Fruit fly (Drosophila melanogaster): ENCODE data around the gene Nup205.

Nup205 gene

DNA sequence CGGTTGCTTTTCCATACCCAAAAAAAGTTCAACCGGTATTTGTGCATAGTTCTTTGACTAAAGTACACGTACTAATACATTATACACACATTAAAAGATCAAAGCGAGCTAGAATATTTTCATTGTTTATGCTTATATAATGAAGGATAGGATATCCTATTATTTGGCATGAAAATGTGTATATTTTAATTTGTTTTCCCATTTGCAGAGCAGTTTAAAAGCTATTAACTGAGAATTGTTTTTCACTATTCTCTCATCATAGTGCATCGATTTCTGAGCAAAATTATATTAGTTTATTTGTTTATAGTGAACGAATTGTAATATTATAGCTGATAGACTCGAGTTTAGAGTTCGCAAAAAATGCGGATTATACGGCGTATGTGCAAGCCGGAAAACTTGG, 34.5 kb downstream of the Nup205 start:
- no peak for TF ChIP-seq CG18476 (GFP tag; optimal IDR thresholded peaks at IDR 0.05)
- TF ChIP-seq Med (GFP tag), result peak; percentile 1

DNA sequence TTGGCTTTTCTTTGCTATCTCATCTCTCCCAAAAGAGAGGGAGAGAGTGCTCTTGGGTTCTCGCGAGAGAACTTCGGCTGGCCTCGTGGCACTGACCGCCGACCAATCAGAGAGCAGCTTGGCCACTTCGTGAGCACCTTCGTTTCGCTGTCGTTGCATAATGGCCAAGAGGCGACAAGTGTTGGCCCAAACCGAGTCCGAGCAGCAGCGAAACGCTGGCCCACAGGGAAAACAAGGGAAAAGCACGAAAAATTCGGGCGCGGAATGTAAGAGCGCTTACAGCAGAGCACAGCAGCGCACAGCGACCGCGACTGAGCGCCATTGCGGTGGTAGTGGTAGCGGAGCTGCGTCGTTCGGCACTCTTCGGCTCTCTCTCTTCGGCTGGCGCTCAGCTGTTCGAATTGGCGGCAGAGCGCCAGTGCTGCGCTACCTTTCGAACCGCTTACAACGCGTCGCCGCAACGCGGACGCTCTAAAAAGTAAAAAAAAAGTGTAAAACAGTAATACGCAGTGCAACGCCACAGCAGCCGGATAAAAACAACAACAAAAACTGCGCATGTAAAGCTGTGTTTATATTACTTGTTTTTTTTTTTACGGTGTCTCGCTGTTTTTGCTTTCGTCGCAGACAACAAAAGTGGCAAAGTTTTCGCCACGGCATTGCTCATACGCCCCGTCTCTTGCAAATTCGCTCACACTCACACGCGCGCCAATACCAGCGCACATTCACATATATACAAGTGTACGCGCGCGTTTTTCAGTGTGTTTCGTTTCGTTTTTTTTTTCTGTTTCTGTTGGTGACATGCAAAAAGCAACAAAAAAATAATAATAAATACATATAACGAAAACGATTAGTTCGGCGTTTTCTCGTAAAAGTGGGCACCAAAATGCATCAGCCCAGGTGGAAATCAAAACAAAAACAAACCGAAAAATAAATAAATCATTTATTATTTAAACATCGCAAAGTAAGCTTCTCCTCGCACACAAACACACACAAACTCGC, 35.2 kb downstream of the Nup205 start:
- TF ChIP-seq onecut (GFP tag; IDR thresholded peaks at IDR 0.05) (0 out of 2 replicates have a peak, but pooled peaks have one; percentile 24), Adf1 (GFP tag; IDR thresholded peaks at IDR 0.05) (peak; percentile 94), NFAT (GFP tag; IDR thresholded peaks at IDR 0.05) (peak; percentile 34; the same call in 1 of the 2 replicates), chinmo (GFP tag; IDR thresholded peaks at IDR 0.05; ENCODE audit: partially characterized antibody) (peak; percentile 92), ken (GFP tag; IDR thresholded peaks at IDR 0.05) (0 out of 3 replicates have a peak, but pooled peaks have one; percentile 37), sd (tag; optimal IDR thresholded peaks at IDR 0.05) (peak; percentile 94), sqz (GFP tag; optimal IDR thresholded peaks at IDR 0.05) (peak; percentile 59), CG8290 (GFP tag; optimal IDR thresholded peaks at IDR 0.05) (no peak), CG8290 (tag; optimal IDR thresholded peaks at IDR 0.05) (peak in 1 of 2 experiments; percentile 24), sug (tag; optimal IDR thresholded peaks at IDR 0.05) (peak; percentile 9), CG15479 (GFP tag; optimal IDR thresholded peaks at IDR 0.05) (peak; percentile 68), CG7928 (GFP tag; optimal IDR thresholded peaks at IDR 0.05) (no peak), crp (GFP tag; optimal IDR thresholded peaks at IDR 0.05) (peak in 1 of 2 experiments; percentile 73), Nf-YA (GFP tag; IDR thresholded peaks at IDR 0.05) (peak; percentile 51; the same call in 1 of the 2 replicates), Med (GFP tag) (peak; percentile 67), sens (GFP tag) (peak; percentile 67), CG13296 (GFP tag; optimal IDR thresholded peaks at IDR 0.05) (peak; percentile 1), lov (optimal IDR thresholded peaks at IDR 0.05) (no peak), lov (GFP tag; IDR thresholded peaks at IDR 0.05) (peak; percentile 22; the same call in 1 of the 3 replicates), al (GFP tag; IDR thresholded peaks at IDR 0.05) (no peak), Optix (GFP tag; IDR thresholded peaks at IDR 0.05) (no peak), CG9727 (GFP tag; optimal IDR thresholded peaks at IDR 0.05) (peak; percentile 29), CG12769 (tag; optimal IDR thresholded peaks at IDR 0.05) (peak; percentile 91), Sry-β (GFP tag; optimal IDR thresholded peaks at IDR 0.05) (peak; percentile 42), btn (GFP tag; optimal IDR thresholded peaks at IDR 0.05) (no peak), Mrtf (GFP tag; IDR thresholded peaks at IDR 0.05) (no peak), D (optimal IDR thresholded peaks at IDR 0.05) (no peak), D (GFP tag; optimal IDR thresholded peaks at IDR 0.05) (no peak), CG32772 (GFP tag; IDR thresholded peaks at IDR 0.05) (peak; percentile 60), abd-A (tag; optimal IDR thresholded peaks at IDR 0.05) (peak; percentile 44), CG8765 (GFP tag; IDR thresholded peaks at IDR 0.05) (0 out of 2 replicates have a peak, but pooled peaks have one; percentile 13), bsh (GFP tag; optimal IDR thresholded peaks at IDR 0.05) (peak in 1 of 2 experiments; percentile 56), bowl (GFP tag; IDR thresholded peaks at IDR 0.05) (0 out of 2 replicates have a peak, but pooled peaks have one; percentile 22), CG6854 (GFP tag; optimal IDR thresholded peaks at IDR 0.05) (no peak), dmrt99B (tag; optimal IDR thresholded peaks at IDR 0.05) (peak; percentile 7), Atf-2 (GFP tag; optimal IDR thresholded peaks at IDR 0.05) (peak; percentile 8), nerfin-1 (tag; optimal IDR thresholded peaks at IDR 0.05) (peak; percentile 8), Nf-YC (tag; optimal IDR thresholded peaks at IDR 0.05) (peak; percentile 98), sna (GFP tag; IDR thresholded peaks at IDR 0.05; ENCODE audit: partially characterized antibody) (0 out of 2 replicates have a peak, but pooled peaks have one; percentile 44), CG9876 (GFP tag; optimal IDR thresholded peaks at IDR 0.05) (no peak), crol (GFP tag; IDR thresholded peaks at IDR 0.05) (peak; percentile 54; the same call in 1 of the 2 replicates), sisA (GFP tag; IDR thresholded peaks at IDR 0.05) (no peak), CG10565 (GFP tag; optimal IDR thresholded peaks at IDR 0.05) (no peak), CG15269 (tag; optimal IDR thresholded peaks at IDR 0.05) (peak; percentile 11), zf30C (GFP tag; optimal IDR thresholded peaks at IDR 0.05) (peak; percentile 27)

Measured in whole organism, embryonic.